Fruit fly (Drosophila melanogaster): Measurements from ENCODE around the gene Tm1.

DNA sequence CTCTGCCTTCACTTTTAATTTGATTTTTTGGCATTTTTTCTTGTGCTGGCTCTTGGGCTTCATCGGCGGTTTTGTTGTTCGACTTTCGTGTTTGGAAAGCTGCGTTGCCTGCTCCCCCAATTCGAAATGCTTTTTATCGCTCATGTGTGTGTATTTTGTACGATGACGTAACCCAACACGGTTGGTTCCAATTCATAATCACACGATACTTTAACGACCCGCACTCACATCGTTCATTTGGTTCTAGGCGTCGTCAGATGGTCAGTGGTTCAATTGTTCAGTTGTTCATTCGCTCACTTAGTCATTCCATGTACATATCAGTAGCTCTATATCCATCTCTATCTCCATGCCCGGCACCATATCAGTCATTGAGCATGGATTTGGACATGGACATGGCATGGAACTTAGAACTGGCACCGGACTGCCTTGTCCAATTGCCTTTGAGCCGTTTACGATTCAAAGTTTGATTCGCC, 15.9 kb downstream of the Tm1 start:
- TF ChIP-seq tai (GFP tag; optimal IDR thresholded peaks at IDR 0.05) (no peak), Myc (optimal IDR thresholded peaks at IDR 0.05) (no peak), Hnf4 (GFP tag; optimal IDR thresholded peaks at IDR 0.05) (no peak), Sp1 (GFP tag; optimal IDR thresholded peaks at IDR 0.05) (no peak), jim (GFP tag; optimal IDR thresholded peaks at IDR 0.05) (no peak), br (GFP tag; optimal IDR thresholded peaks at IDR 0.05) (no peak), Hr78 (GFP tag; optimal IDR thresholded peaks at IDR 0.05) (no peak), brk (GFP tag; optimal IDR thresholded peaks at IDR 0.05) (no peak), h (GFP tag; optimal IDR thresholded peaks at IDR 0.05) (no peak), dsf (GFP tag; optimal IDR thresholded peaks at IDR 0.05; ENCODE audit: borderline replicate concordance) (no peak), Dfd (GFP tag; optimal IDR thresholded peaks at IDR 0.05) (no peak), foxo (GFP tag; optimal IDR thresholded peaks at IDR 0.05) (no peak), Hr83 (GFP tag; optimal IDR thresholded peaks at IDR 0.05; ENCODE audit: poor library complexity, severe bottlenecking) (no peak), psq (GFP tag; optimal IDR thresholded peaks at IDR 0.05) (no peak)

Measured in whole organism, wandering third instar larva.